Fruit fly (Drosophila melanogaster) whole organism, embryonic: Measurements from ENCODE around the gene CG5246.

ENCODE experiments used
- Atf-2 ChIP-seq: fragments of 200-800 bp; sonication (Bioruptor generic); optimal IDR thresholded peaks from 2 replicates; lab custom pipeline; 2016; ENCODE audit warnings: missing biosample characterization, missing genetic modification characterization
- Awh ChIP-seq: fragments of 200-800 bp; sonication (Bioruptor generic); IDR thresholded peaks from 2 replicates; pipeline ENCODE4, ENCODE4 v1.3.6; 2022; ENCODE audit warnings: missing biosample characterization, missing genetic modification characterization
- B-H2 ChIP-seq: fragments of 200-800 bp; sonication (Bioruptor generic); optimal IDR thresholded peaks from 2 replicates; lab custom pipeline; 2018; ENCODE audit warnings: missing biosample characterization, mild to moderate bottlenecking, missing genetic modification characterization
- CG1024 ChIP-seq: fragments of 200-800 bp; sonication (Bioruptor generic); IDR thresholded peaks from 2 replicates; pipeline ENCODE4 v1.3.6; 2022; ENCODE audit warnings: missing biosample characterization, missing genetic modification characterization
- CG10267 ChIP-seq: fragments of 200-800 bp; sonication (Bioruptor generic); optimal IDR thresholded peaks from 2 replicates; lab custom pipeline; 2018; ENCODE audit warnings: missing biosample characterization, mild to moderate bottlenecking, missing genetic modification characterization, moderate library complexity
- CG10366 ChIP-seq: fragments of 200-800 bp; sonication (Bioruptor generic); IDR thresholded peaks from 2 replicates; pipeline ENCODE4 v1.3.6; 2022; ENCODE audit warnings: missing biosample characterization, missing genetic modification characterization
- CG11504 ChIP-seq: fragments of 200-800 bp; sonication (Bioruptor generic); optimal IDR thresholded peaks from 3 replicates; lab custom pipeline; 2019; ENCODE audit warnings: missing biosample characterization, mild to moderate bottlenecking, missing genetic modification characterization, moderate library complexity
- CG12299 ChIP-seq: fragments of 200-800 bp; sonication (Bioruptor generic); optimal IDR thresholded peaks from 2 replicates; lab custom pipeline; 2018; ENCODE audit warnings: missing biosample characterization, mild to moderate bottlenecking, missing genetic modification characterization
- CG12391 ChIP-seq: fragments of 200-800 bp; sonication (Bioruptor generic); optimal IDR thresholded peaks from 3 replicates; lab custom pipeline; 2018; ENCODE audit warnings: missing biosample characterization, mild to moderate bottlenecking, missing genetic modification characterization, moderate library complexity
- CG13123 ChIP-seq: fragments of 200-800 bp; sonication (Bioruptor generic); optimal IDR thresholded peaks from 2 replicates; lab custom pipeline; 2016; ENCODE audit warnings: missing biosample characterization, missing genetic modification characterization
- CG14710 ChIP-seq: fragments of 200-800 bp; sonication (Bioruptor generic); optimal IDR thresholded peaks from 3 replicates; lab custom pipeline; 2019; ENCODE audit warnings: missing biosample characterization, mild to moderate bottlenecking, missing genetic modification characterization, moderate library complexity
- CG15514 ChIP-seq: fragments of 200-800 bp; sonication (Bioruptor generic); optimal IDR thresholded peaks from 3 replicates; lab custom pipeline; 2017; ENCODE audit warnings: missing biosample characterization, missing genetic modification characterization, mild to moderate bottlenecking, moderate library complexity, missing genetic modification reagents
- CG17186 ChIP-seq: fragments of 200-800 bp; sonication (Bioruptor generic); optimal IDR thresholded peaks from 3 replicates; lab custom pipeline; 2017; ENCODE audit warnings: missing biosample characterization, missing genetic modification reagents, missing genetic modification characterization
- CG17361 ChIP-seq: fragments of 200-800 bp; sonication (Bioruptor generic); IDR thresholded peaks from 3 replicates; pipeline ENCODE4 v1.3.6; 2022; ENCODE audit warnings: missing biosample characterization, missing genetic modification characterization
- CG18619 ChIP-seq: fragments of 200-800 bp; sonication (Bioruptor generic); optimal IDR thresholded peaks from 3 replicates; lab custom pipeline; 2017; ENCODE audit warnings: missing biosample characterization, mild to moderate bottlenecking, missing genetic modification characterization
- CG18764 ChIP-seq: fragments of 200-800 bp; sonication (Bioruptor generic); optimal IDR thresholded peaks from 3 replicates; lab custom pipeline; 2016; ENCODE audit warnings: missing biosample characterization, missing genetic modification characterization
- CG2116 ChIP-seq: fragments of 200-800 bp; sonication (Bioruptor generic); optimal IDR thresholded peaks from 3 replicates; lab custom pipeline; 2018; ENCODE audit warnings: missing biosample characterization, mild to moderate bottlenecking, missing genetic modification characterization
- CG2129 ChIP-seq: fragments of 200-800 bp; sonication (Bioruptor generic); IDR thresholded peaks from 2 replicates; pipeline ENCODE4 v1.3.6; 2022; ENCODE audit warnings: missing biosample characterization, missing genetic modification characterization; ENCODE audit not compliant: partially characterized antibody
- CG33213 ChIP-seq: fragments of 200-800 bp; sonication (Bioruptor generic); optimal IDR thresholded peaks from 3 replicates; lab custom pipeline; 2016; ENCODE audit warnings: missing biosample characterization, missing genetic modification characterization
- CG6765 ChIP-seq: fragments of 200-800 bp; sonication (Bioruptor generic); optimal IDR thresholded peaks from 3 replicates; lab custom pipeline; 2017; ENCODE audit warnings: missing biosample characterization, mild to moderate bottlenecking, missing genetic modification characterization
- CG6813 ChIP-seq: fragments of 200-800 bp; sonication (Bioruptor generic); optimal IDR thresholded peaks from 2 replicates; lab custom pipeline; 2017; ENCODE audit warnings: missing biosample characterization, missing genetic modification characterization, mild to moderate bottlenecking, moderate library complexity, missing genetic modification reagents
- CG8924 ChIP-seq: fragments of 200-800 bp; optimal IDR thresholded peaks from 3 replicates; lab custom pipeline; 2019; ENCODE audit warnings: missing biosample characterization, mild to moderate bottlenecking, missing genetic modification characterization, moderate library complexity
- CG9609 ChIP-seq: fragments of 200-800 bp; sonication (Bioruptor generic); optimal IDR thresholded peaks from 3 replicates; lab custom pipeline; 2016; ENCODE audit warnings: missing biosample characterization, missing genetic modification characterization
- CG9876 ChIP-seq: fragments of 200-800 bp; sonication (Bioruptor generic); optimal IDR thresholded peaks from 2 replicates; lab custom pipeline; 2016; ENCODE audit warnings: missing biosample characterization, missing genetic modification characterization
- CTCF ChIP-seq: fragments of 200-800 bp; sonication (Bioruptor generic); optimal IDR thresholded peaks from 2 replicates; lab custom pipeline; 2017; ENCODE audit warnings: missing biosample characterization, mild to moderate bottlenecking, missing genetic modification characterization, moderate library complexity
- CoRest ChIP-seq: fragments of 200-800 bp; sonication (Bioruptor generic); optimal IDR thresholded peaks from 3 replicates; lab custom pipeline; 2018; ENCODE audit warnings: missing biosample characterization, mild to moderate bottlenecking, missing genetic modification characterization, moderate library complexity
- E2f2 ChIP-seq: fragments of 200-800 bp; sonication (Bioruptor generic); IDR thresholded peaks from 2 replicates; pipeline ENCODE4 v1.3.6; 2022; ENCODE audit warnings: missing biosample characterization, missing genetic modification characterization
- Hmx ChIP-seq: fragments of 200-800 bp; sonication (Bioruptor generic); optimal IDR thresholded peaks from 2 replicates; lab custom pipeline; 2016; ENCODE audit warnings: missing biosample characterization, missing genetic modification characterization
- Oli ChIP-seq: fragments of 200-800 bp; sonication (Bioruptor generic); optimal IDR thresholded peaks from 2 replicates; lab custom pipeline; 2018; ENCODE audit warnings: missing biosample characterization, mild to moderate bottlenecking, missing genetic modification characterization, moderate library complexity
- Ravus ChIP-seq: fragments of 200-800 bp; sonication (Bioruptor generic); IDR thresholded peaks from 2 replicates; pipeline ENCODE4 v1.3.6; 2022; ENCODE audit warnings: missing biosample characterization, missing genetic modification characterization
- Scr ChIP-seq: fragments of 200-800 bp; sonication (Bioruptor generic); IDR thresholded peaks from 2 replicates; pipeline ENCODE4 v1.3.6; 2022; ENCODE audit warnings: missing biosample characterization, missing genetic modification characterization; ENCODE audit not compliant: partially characterized antibody
- Sin3A ChIP-seq: fragments of >200 bp; optimal IDR thresholded peaks from 2 replicates; lab custom pipeline; 2018
- Ssrp ChIP-seq: fragments of 200-800 bp; sonication (Bioruptor generic); optimal IDR thresholded peaks from 2 replicates; lab custom pipeline; 2018; ENCODE audit warnings: missing biosample characterization, mild to moderate bottlenecking, missing genetic modification characterization, moderate library complexity
- Vsx1 ChIP-seq: fragments of 200-800 bp; sonication (Bioruptor generic); optimal IDR thresholded peaks from 2 replicates; lab custom pipeline; 2017; ENCODE audit warnings: missing biosample characterization, mild to moderate bottlenecking, missing genetic modification characterization, missing genetic modification reagents
- bab2 ChIP-seq: fragments of 200-800 bp; sonication (Bioruptor generic); optimal IDR thresholded peaks from 2 replicates; lab custom pipeline; 2016; ENCODE audit warnings: missing biosample characterization, missing genetic modification characterization
- bigmax ChIP-seq: fragments of 200-800 bp; sonication (Bioruptor generic); optimal IDR thresholded peaks from 2 replicates; lab custom pipeline; 2018; ENCODE audit warnings: missing biosample characterization, mild to moderate bottlenecking, missing genetic modification characterization
- cad ChIP-seq: fragments of >200 bp; optimal IDR thresholded peaks from 2 replicates; lab custom pipeline; 2017; ENCODE audit warnings: missing biosample characterization, missing genetic modification characterization
- cato ChIP-seq: fragments of 200-800 bp; sonication (Bioruptor generic); optimal IDR thresholded peaks from 2 replicates; lab custom pipeline; 2016; ENCODE audit warnings: missing biosample characterization, missing genetic modification characterization, borderline replicate concordance
- dmrt99B ChIP-seq: fragments of 200-800 bp; sonication (Bioruptor generic); optimal IDR thresholded peaks from 2 replicates; lab custom pipeline; 2018; ENCODE audit warnings: missing biosample characterization, mild to moderate bottlenecking, missing genetic modification characterization, moderate library complexity
- eve ChIP-seq, 2 experiments: fragments of >200 bp; optimal IDR thresholded peaks; 2 replicates each; lab custom pipeline; 2017; ENCODE audit warnings: missing biosample characterization in 2 of 2, missing genetic modification characterization in 2 of 2
- gt ChIP-seq: fragments of 200-800 bp; sonication (Bioruptor generic); IDR thresholded peaks from 2 replicates; pipeline ENCODE4 v1.3.6; 2022; ENCODE audit warnings: missing biosample characterization, missing genetic modification characterization
- hkb ChIP-seq, 2 experiments: fragments of 200-800 bp in 1 of 2; fragments of >200 bp in 1 of 2; sonication (Bioruptor generic) in 1 of 2; IDR thresholded peaks in 1 of 2; optimal IDR thresholded peaks in 1 of 2; 2 replicates each; pipeline versions ENCODE4 v1.3.6 to Lab custom; 2017 to 2022; ENCODE audit warnings: missing biosample characterization in 1 of 2, missing genetic modification characterization in 1 of 2
- hth ChIP-seq: fragments of >200 bp; optimal IDR thresholded peaks from 2 replicates; lab custom pipeline; 2017; ENCODE audit warnings: inconsistent platforms
- jigr1 ChIP-seq: fragments of 200-800 bp; sonication (Bioruptor generic); IDR thresholded peaks from 3 replicates; pipeline ENCODE4 v1.3.6; 2022; ENCODE audit warnings: missing biosample characterization, missing genetic modification characterization
- lab ChIP-seq: fragments of 200-800 bp; sonication (Bioruptor generic); optimal IDR thresholded peaks from 3 replicates; lab custom pipeline; 2017; ENCODE audit warnings: missing biosample characterization, missing genetic modification characterization, mild to moderate bottlenecking, moderate library complexity, missing genetic modification reagents
- nom ChIP-seq: fragments of 200-800 bp; sonication (Bioruptor generic); optimal IDR thresholded peaks from 2 replicates; lab custom pipeline; 2017; ENCODE audit warnings: missing biosample characterization, missing genetic modification characterization, mild to moderate bottlenecking, moderate library complexity, missing genetic modification reagents
- org-1 ChIP-seq: fragments of 200-800 bp; sonication (Bioruptor generic); optimal IDR thresholded peaks from 2 replicates; lab custom pipeline; 2017; ENCODE audit warnings: missing biosample characterization, missing genetic modification characterization
- row ChIP-seq: fragments of 200-800 bp; sonication (Bioruptor generic); IDR thresholded peaks from 3 replicates; pipeline ENCODE4 v1.3.6; 2022; ENCODE audit warnings: missing biosample characterization, missing genetic modification characterization
- seq ChIP-seq: fragments of 200-800 bp; sonication (Bioruptor generic); IDR thresholded peaks from 2 replicates; pipeline ENCODE4 v1.3.6; 2022; ENCODE audit warnings: missing biosample characterization, missing genetic modification characterization
- toy ChIP-seq: fragments of 200-800 bp; sonication (Bioruptor generic); IDR thresholded peaks from 2 replicates; pipeline ENCODE4 v1.3.6; 2022; ENCODE audit warnings: missing biosample characterization, missing genetic modification characterization
- usp ChIP-seq: fragments of >200 bp; optimal IDR thresholded peaks from 2 replicates; lab custom pipeline; 2017; ENCODE audit warnings: missing biosample characterization, missing genetic modification characterization

The CG5246 gene

dm6 chr3R:17087977-17088618, 47.8 kb upstream of the CG5246 start, which contains the start of gene cal1 (continued):
- TF ChIP-seq dmrt99B (no peak), B-H2 (no peak), Awh (GFP tag; lab: Robert Waterston, UW) (no peak), CG15514 (GFP tag; lab: Kevin White, UChicago) (peak; percentile 64), CG12299 (tag; lab: Kevin White, UChicago) (no peak), CG9609 (GFP tag; lab: Kevin White, UChicago) (no peak), CG8924 (tag; lab: Kevin White, UChicago) (peak; percentile 19), Oli (tag; lab: Kevin White, UChicago) (no peak), gt (GFP tag; lab: Robert Waterston, UW) (no peak), CG11504 (no peak), CG18619 (GFP tag; lab: Kevin White, UChicago) (no peak), Sin3A (lab: Kevin White, UChicago) (peak; percentile 77), CG6813 (no peak), CG1024 (GFP tag; lab: Robert Waterston, UW) (no peak), nom (GFP tag; lab: Kevin White, UChicago) (no peak), CG2129 (GFP tag; lab: Robert Waterston, UW) (no peak), CG2116 (GFP tag; lab: Kevin White, UChicago) (peak; percentile 61), bigmax (GFP tag; lab: Kevin White, UChicago) (no peak), CG9876 (GFP tag; lab: Kevin White, UChicago) (no peak), cad (no peak), CG33213 (no peak), CG10366 (GFP tag; lab: Robert Waterston, UW) (no peak), CG17361 (GFP tag; lab: Robert Waterston, UW) (no peak), CG14710 (tag; lab: Kevin White, UChicago) (peak; percentile 84), hkb (optimal IDR thresholded peaks at IDR 0.05; lab: Kevin White, UChicago) (peak; percentile 78), hkb (GFP tag; IDR thresholded peaks at IDR 0.05; lab: Robert Waterston, UW) (no peak), Atf-2 (no peak), lab (GFP tag; lab: Kevin White, UChicago) (no peak), Ravus (no peak), eve (GFP tag; optimal IDR thresholded peaks at IDR 0.05; lab: Kevin White, UChicago) (no peak), toy (GFP tag; lab: Robert Waterston, UW) (no peak), Scr (GFP tag; lab: Robert Waterston, UW) (peak; percentile 35), cato (GFP tag; lab: Kevin White, UChicago) (no peak), org-1 (GFP tag; lab: Kevin White, UChicago) (no peak), E2f2 (peak; percentile 97), CG18764 (GFP tag; lab: Kevin White, UChicago) (no peak), CoRest (peak; percentile 38), CG12391 (peak; percentile 28), CG6765 (GFP tag; lab: Kevin White, UChicago) (no peak), bab2 (no peak), hth (lab: Kevin White, UChicago) (no peak), CG10267 (tag; lab: Kevin White, UChicago) (peak; percentile 64), CG13123 (GFP tag; lab: Kevin White, UChicago) (no peak), row (peak; percentile 49), seq (GFP tag; lab: Robert Waterston, UW) (no peak), CTCF (GFP tag; lab: Kevin White, UChicago) (peak; percentile 4), jigr1 (no peak), Vsx1 (GFP tag; lab: Kevin White, UChicago) (no peak), Ssrp (tag; lab: Kevin White, UChicago) (no peak), usp (no peak), Hmx (GFP tag; lab: Kevin White, UChicago) (no peak), CG17186 (GFP tag; lab: Kevin White, UChicago) (peak; percentile 11)
